Worm (Caenorhabditis elegans): ENCODE measurements around the gene srlf-31.

Gene srlf-31

DNA sequence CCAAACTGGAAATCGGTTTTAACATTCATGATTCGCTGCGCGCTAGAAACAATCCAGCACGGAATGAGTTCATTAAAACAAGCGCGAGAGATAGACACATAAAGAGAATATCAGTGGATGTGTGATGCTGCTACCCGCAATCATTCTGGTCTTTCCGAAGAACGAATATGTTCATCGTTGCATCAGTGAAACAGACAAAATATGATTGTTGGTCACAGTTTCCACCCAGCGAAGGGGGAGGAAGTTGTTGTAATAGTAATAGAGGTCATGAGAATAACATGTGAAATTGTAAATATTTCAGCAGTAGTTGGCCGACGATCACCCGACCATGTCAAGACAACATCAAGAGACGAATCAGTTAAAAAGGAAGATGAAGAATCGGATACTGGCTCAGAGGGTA lies 21.8 kb downstream of the srlf-31 start:
- no peak for TF ChIP-seq R02D3.7 (tag; optimal IDR thresholded peaks at IDR 0.05)
- no peak for TF ChIP-seq ztf-11 (tag; optimal IDR thresholded peaks at IDR 0.05)
- no peak for TF ChIP-seq unc-62 (GFP tag; optimal IDR thresholded peaks at IDR 0.05)
- TF ChIP-seq nhr-23 (tag; optimal IDR thresholded peaks at IDR 0.05), result no peak
- no peak for TF ChIP-seq ama-1 (optimal IDR thresholded peaks at IDR 0.05)
- no peak for TF ChIP-seq zag-1 (tag; optimal IDR thresholded peaks at IDR 0.05)
- TF ChIP-seq mbf-1 (tag; optimal IDR thresholded peaks at IDR 0.05), result no peak
- no peak for TF ChIP-seq C34F6.9 (tag; optimal IDR thresholded peaks at IDR 0.05)
- TF ChIP-seq egl-27 (tag; optimal IDR thresholded peaks at IDR 0.05), result peak; percentile 10
- no peak for TF ChIP-seq skn-1 (tag; optimal IDR thresholded peaks at IDR 0.05)
- no peak for TF ChIP-seq unc-39 (tag; optimal IDR thresholded peaks at IDR 0.05)
- peak; percentile 12 for TF ChIP-seq sma-3 (GFP tag; optimal IDR thresholded peaks at IDR 0.05)
- TF ChIP-seq nhr-21 (tag; optimal IDR thresholded peaks at IDR 0.05), result no peak
- TF ChIP-seq nhr-12 (tag; optimal IDR thresholded peaks at IDR 0.05), result no peak
- no peak for TF ChIP-seq Y55F3AM.14 (GFP tag; optimal IDR thresholded peaks at IDR 0.05)
- no peak for TF ChIP-seq lin-11 (tag; optimal IDR thresholded peaks at IDR 0.05)
- no peak for TF ChIP-seq gmeb-1 (tag; optimal IDR thresholded peaks at IDR 0.05)
- TF ChIP-seq aly-2 (tag; optimal IDR thresholded peaks at IDR 0.05), result no peak
- TF ChIP-seq lin-39 (tag; optimal IDR thresholded peaks at IDR 0.05), result no peak
- TF ChIP-seq blmp-1 (tag; optimal IDR thresholded peaks at IDR 0.05; ENCODE audit: insufficient read depth), result peak; percentile 27
- no peak for TF ChIP-seq elt-1 (tag; optimal IDR thresholded peaks at IDR 0.05)
- TF ChIP-seq elt-3 (tag; optimal IDR thresholded peaks at IDR 0.05), result no peak
- TF ChIP-seq nhr-25 (tag; optimal IDR thresholded peaks at IDR 0.05), result peak; percentile 51
- TF ChIP-seq lin-13 (GFP tag; optimal IDR thresholded peaks at IDR 0.05), result no peak
- TF ChIP-seq nhr-237 (tag; optimal IDR thresholded peaks at IDR 0.05), result no peak
- TF ChIP-seq lsy-2 (tag; optimal IDR thresholded peaks at IDR 0.05), result no peak
- no peak for TF ChIP-seq nhr-10 (tag; optimal IDR thresholded peaks at IDR 0.05)
- peak; percentile 53 for TF ChIP-seq sma-9 (GFP tag; optimal IDR thresholded peaks at IDR 0.05)
- no peak for TF ChIP-seq sma-9 (tag; optimal IDR thresholded peaks at IDR 0.05)
- no peak for TF ChIP-seq nhr-6 (tag; optimal IDR thresholded peaks at IDR 0.05)
- no peak for TF ChIP-seq alr-1 (tag; optimal IDR thresholded peaks at IDR 0.05)
- TF ChIP-seq sem-4 (tag; optimal IDR thresholded peaks at IDR 0.05), result no peak

DNA sequence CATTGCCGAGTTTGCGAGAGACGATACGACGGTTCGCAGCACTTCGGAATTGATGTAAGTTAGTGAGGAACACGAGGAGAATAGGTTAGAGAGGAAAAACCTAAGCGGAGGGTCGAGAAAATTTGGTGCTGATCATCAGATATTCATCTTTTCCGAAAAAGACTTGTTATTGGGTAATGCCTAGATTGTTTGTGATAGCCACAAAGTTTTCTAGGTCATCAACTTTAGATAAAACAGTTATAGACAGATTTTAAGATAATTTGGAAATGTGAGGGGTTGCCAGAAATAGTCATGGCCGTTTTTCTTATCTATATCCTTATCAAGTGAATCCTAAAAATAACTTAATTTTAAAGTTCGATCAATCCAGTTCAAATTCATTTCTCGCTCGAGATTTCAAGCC lies 22.6 kb downstream of the srlf-31 start:
- TF ChIP-seq nhr-77 (tag; optimal IDR thresholded peaks at IDR 0.05) (no peak), mbf-1 (tag; optimal IDR thresholded peaks at IDR 0.05) (no peak), sma-3 (GFP tag; optimal IDR thresholded peaks at IDR 0.05) (no peak), elt-1 (tag; optimal IDR thresholded peaks at IDR 0.05) (peak; percentile 90), sma-9 (GFP tag; optimal IDR thresholded peaks at IDR 0.05) (peak; percentile 70), sma-9 (tag; optimal IDR thresholded peaks at IDR 0.05) (no peak), ztf-11 (tag; optimal IDR thresholded peaks at IDR 0.05) (no peak), nhr-12 (tag; optimal IDR thresholded peaks at IDR 0.05) (no peak)

DNA sequence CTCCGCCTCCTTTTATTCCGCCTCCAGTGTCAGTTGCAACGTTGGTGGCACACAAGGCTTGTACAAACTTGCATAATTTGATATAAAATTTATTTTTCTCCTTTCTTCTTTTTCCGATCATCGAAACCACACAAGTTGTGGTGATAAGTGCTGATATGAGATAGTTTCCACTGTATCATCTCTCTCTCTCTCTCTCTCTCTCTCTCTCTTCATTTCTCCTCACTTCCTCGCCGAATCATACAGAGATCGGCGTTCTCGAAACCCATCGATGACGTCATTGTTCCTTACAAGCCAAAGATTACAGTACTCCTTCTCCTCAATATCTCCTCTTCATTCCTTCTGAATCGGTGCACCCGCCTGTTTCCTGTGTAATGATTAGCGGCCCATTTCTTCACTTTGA lies 23.6 kb downstream of the srlf-31 start, which contains the start of gene nhr-43:
Gene nhr-43 (plus strand): TSS at position 233 of the 400 bp plus-strand sequence.
- TF ChIP-seq crh-2 (tag; optimal IDR thresholded peaks at IDR 0.05) (no peak), skn-1 (tag; optimal IDR thresholded peaks at IDR 0.05) (no peak), nhr-6 (tag; optimal IDR thresholded peaks at IDR 0.05) (no peak), sma-3 (GFP tag; optimal IDR thresholded peaks at IDR 0.05) (peak; percentile 71), egl-27 (tag; optimal IDR thresholded peaks at IDR 0.05) (peak; percentile 31), nhr-129 (tag; optimal IDR thresholded peaks at IDR 0.05) (no peak), ZK546.5 (tag; optimal IDR thresholded peaks at IDR 0.05) (no peak), fos-1 (tag; optimal IDR thresholded peaks at IDR 0.05) (peak; percentile 21), ztf-4 (tag; optimal IDR thresholded peaks at IDR 0.05) (no peak), blmp-1 (tag; optimal IDR thresholded peaks at IDR 0.05; ENCODE audit: insufficient read depth) (peak; percentile 20), nhr-21 (tag; optimal IDR thresholded peaks at IDR 0.05) (peak; percentile 69), zag-1 (tag; optimal IDR thresholded peaks at IDR 0.05) (no peak), lin-13 (GFP tag; optimal IDR thresholded peaks at IDR 0.05) (no peak), sma-9 (GFP tag; optimal IDR thresholded peaks at IDR 0.05) (peak; percentile 76), sma-9 (tag; optimal IDR thresholded peaks at IDR 0.05) (no peak), mbf-1 (tag; optimal IDR thresholded peaks at IDR 0.05) (no peak), lsy-2 (tag; optimal IDR thresholded peaks at IDR 0.05) (peak in 1 of 2 experiments; percentile 21), unc-39 (tag; optimal IDR thresholded peaks at IDR 0.05) (no peak), ztf-1 (GFP tag; conservative IDR thresholded peaks at IDR 0.05) (no peak), F13H6.1 (tag; optimal IDR thresholded peaks at IDR 0.05) (no peak), nhr-25 (tag; optimal IDR thresholded peaks at IDR 0.05) (peak; percentile 38), sem-4 (tag; optimal IDR thresholded peaks at IDR 0.05) (peak; percentile 36)

Measured in whole organism, L2 larva.